In the genomic region with DNA sequence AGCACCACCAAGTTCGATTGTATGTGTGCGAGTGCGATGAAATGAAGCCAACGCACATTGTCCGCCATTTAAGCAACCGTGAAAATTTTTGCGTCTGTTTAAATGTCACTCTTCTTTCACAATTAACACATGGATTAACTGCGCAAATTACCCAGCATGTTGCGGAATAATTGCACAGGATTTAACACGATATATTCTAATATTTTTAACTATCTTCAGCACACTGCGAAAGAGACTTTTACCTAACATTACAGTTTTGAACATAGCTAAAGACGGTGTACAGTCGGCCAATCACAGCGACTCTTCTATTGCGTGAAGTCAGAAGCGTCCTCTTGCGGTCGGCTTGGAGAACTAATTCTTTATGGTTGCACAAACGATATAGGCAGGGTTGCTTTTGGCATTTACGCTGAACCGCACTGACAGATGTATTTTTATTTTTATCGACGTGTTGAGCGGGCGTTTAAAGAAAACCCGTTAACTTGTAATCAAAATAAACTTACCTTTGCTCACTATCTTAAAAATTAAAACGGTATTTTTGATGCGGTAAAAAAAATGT, we compare ENCODE assay signal across 6 fruit fly cellular contexts.
TF ChIP-seq lines count a peak whose summit lies in the region.

No protein-coding gene starts in this region.

- peak; percentile 96 to 97 for TF ChIP-seq CTCF in S2 (optimal IDR thresholded peaks at IDR 0.05; lab: Kevin White, UChicago)
- TF ChIP-seq CTCF in whole organism, embryonic (GFP tag; optimal IDR thresholded peaks at IDR 0.05; lab: Kevin White, UChicago) = peak; percentile 96

TF ChIP-seq in whole organism, adult, 20 proteins besides CTCF, POLR2A, EP300 and RAD21 (continues in another document):
- TF ChIP-seq Hr96 (GFP tag; optimal IDR thresholded peaks at IDR 0.05; lab: Kevin White, UChicago) (no peak), CG11617 (GFP tag; optimal IDR thresholded peaks at IDR 0.05; lab: Kevin White, UChicago) (peak; percentile 43), bab1 (GFP tag; optimal IDR thresholded peaks at IDR 0.05; lab: Kevin White, UChicago) (peak; percentile 82), CG5204 (GFP tag; optimal IDR thresholded peaks at IDR 0.05; lab: Kevin White, UChicago) (no peak), Clk (GFP tag; optimal IDR thresholded peaks at IDR 0.05; lab: Kevin White, UChicago) (peak; percentile 47), kay (GFP tag; lab: Kevin White, UChicago; ENCODE audit: borderline replicate concordance) (no peak), CG7101 (tag; optimal IDR thresholded peaks at IDR 0.05; lab: Kevin White, UChicago) (peak; percentile 63), toe (GFP tag; optimal IDR thresholded peaks at IDR 0.05; lab: Kevin White, UChicago) (no peak), CG1620 (GFP tag; optimal IDR thresholded peaks at IDR 0.05; lab: Kevin White, UChicago) (peak; percentile 54), tj (GFP tag; optimal IDR thresholded peaks at IDR 0.05; lab: Kevin White, UChicago) (peak; percentile 34), ovo (GFP tag; optimal IDR thresholded peaks at IDR 0.05; lab: Kevin White, UChicago) (peak; percentile 37), CG7045 (GFP tag; optimal IDR thresholded peaks at IDR 0.05; lab: Kevin White, UChicago) (peak; percentile 18), cnc (optimal IDR thresholded peaks at IDR 0.05; lab: Kevin White, UChicago) (no peak), cic (GFP tag; optimal IDR thresholded peaks at IDR 0.05; lab: Kevin White, UChicago) (peak; percentile 22), CG33017 (tag; optimal IDR thresholded peaks at IDR 0.05; lab: Kevin White, UChicago) (no peak), pad (GFP tag; optimal IDR thresholded peaks at IDR 0.05; lab: Kevin White, UChicago) (peak; percentile 34), Mnt (GFP tag; optimal IDR thresholded peaks at IDR 0.05; lab: Kevin White, UChicago) (peak; percentile 74)

TF ChIP-seq in whole organism, embryonic, 481 proteins besides CTCF, POLR2A, EP300 and RAD21 (continues in another document):
- TF ChIP-seq CG12769 (tag; optimal IDR thresholded peaks at IDR 0.05; lab: Kevin White, UChicago) = no peak
- TF ChIP-seq CG11247 (GFP tag; IDR thresholded peaks at IDR 0.05; lab: Robert Waterston, UW) = no peak; the same call in none of the 2 replicates
- no peak for TF ChIP-seq BtbVII (GFP tag; optimal IDR thresholded peaks at IDR 0.05; lab: Kevin White, UChicago)
- no peak for TF ChIP-seq CG10431 (GFP tag; optimal IDR thresholded peaks at IDR 0.05; lab: Kevin White, UChicago)
- no peak for TF ChIP-seq C15 (GFP tag; IDR thresholded peaks at IDR 0.05; lab: Robert Waterston, UW)
- peak; percentile 49 for TF ChIP-seq CG17829 (tag; optimal IDR thresholded peaks at IDR 0.05; lab: Kevin White, UChicago)
- TF ChIP-seq CG32772 (GFP tag; IDR thresholded peaks at IDR 0.05; lab: Robert Waterston, UW) = no peak
- peak; percentile 81 for TF ChIP-seq CG12659 (GFP tag; optimal IDR thresholded peaks at IDR 0.05; lab: Kevin White, UChicago)
- TF ChIP-seq CG30020 (tag; optimal IDR thresholded peaks at IDR 0.05; lab: Kevin White, UChicago) = peak; percentile 73
- peak; percentile 64 for TF ChIP-seq nmo (GFP tag; optimal IDR thresholded peaks at IDR 0.05; lab: Kevin White, UChicago)
- peak; percentile 26 for TF ChIP-seq CG16863 (GFP tag; optimal IDR thresholded peaks at IDR 0.05; lab: Kevin White, UChicago)
- TF ChIP-seq Dref (GFP tag; IDR thresholded peaks at IDR 0.05; lab: Robert Waterston, UW) = peak; percentile 97
- no peak for TF ChIP-seq CG4730 (GFP tag; IDR thresholded peaks at IDR 0.05; lab: Robert Waterston, UW)
- no peak for TF ChIP-seq wek (GFP tag; optimal IDR thresholded peaks at IDR 0.05; lab: Kevin White, UChicago)
- no peak for TF ChIP-seq CG12391 (tag; optimal IDR thresholded peaks at IDR 0.05; lab: Kevin White, UChicago)
- no peak for TF ChIP-seq caup (GFP tag; optimal IDR thresholded peaks at IDR 0.05; lab: Kevin White, UChicago; ENCODE audit: severe bottlenecking)
- TF ChIP-seq kni (GFP tag; optimal IDR thresholded peaks at IDR 0.05; lab: Kevin White, UChicago) = no peak

TF ChIP-seq in whole organism, prepupa, 60 proteins besides CTCF, POLR2A, EP300 and RAD21 (continues in another document):
- peak; percentile 67 for TF ChIP-seq lz (GFP tag; optimal IDR thresholded peaks at IDR 0.05; lab: Kevin White, UChicago)
- TF ChIP-seq ss (GFP tag; optimal IDR thresholded peaks at IDR 0.05; lab: Kevin White, UChicago) = no peak
- TF ChIP-seq Met (GFP tag; optimal IDR thresholded peaks at IDR 0.05; lab: Kevin White, UChicago) = no peak
- TF ChIP-seq Ets96B (tag; optimal IDR thresholded peaks at IDR 0.05; lab: Kevin White, UChicago) = no peak
- TF ChIP-seq CG32006 (GFP tag; optimal IDR thresholded peaks at IDR 0.05; lab: Kevin White, UChicago) = no peak
- TF ChIP-seq net (GFP tag; optimal IDR thresholded peaks at IDR 0.05; lab: Kevin White, UChicago) = no peak
- no peak for TF ChIP-seq CG8119 (GFP tag; IDR thresholded peaks at IDR 0.05; lab: Robert Waterston, UW)
- TF ChIP-seq CG11902 (GFP tag; optimal IDR thresholded peaks at IDR 0.05; lab: Kevin White, UChicago) = no peak
- no peak for TF ChIP-seq CG15336 (GFP tag; IDR thresholded peaks at IDR 0.05; lab: Robert Waterston, UW)
- no peak for TF ChIP-seq Blimp-1 (GFP tag; optimal IDR thresholded peaks at IDR 0.05; lab: Kevin White, UChicago)
- TF ChIP-seq Hr4 (GFP tag; optimal IDR thresholded peaks at IDR 0.05; lab: Kevin White, UChicago) = no peak
- no peak for TF ChIP-seq CG31627 (GFP tag; optimal IDR thresholded peaks at IDR 0.05; lab: Kevin White, UChicago)
- TF ChIP-seq CG1621 (tag; optimal IDR thresholded peaks at IDR 0.05; lab: Kevin White, UChicago) = no peak
- TF ChIP-seq Gug (GFP tag; IDR thresholded peaks at IDR 0.05; lab: Robert Waterston, UW) = no peak
- no peak for TF ChIP-seq CG8632 (GFP tag; optimal IDR thresholded peaks at IDR 0.05; lab: Kevin White, UChicago)
- TF ChIP-seq CG16779 (tag; optimal IDR thresholded peaks at IDR 0.05; lab: Kevin White, UChicago) = no peak
- TF ChIP-seq Sox102F (GFP tag; optimal IDR thresholded peaks at IDR 0.05; lab: Kevin White, UChicago) = no peak
- TF ChIP-seq CG8319 (GFP tag; optimal IDR thresholded peaks at IDR 0.05; lab: Kevin White, UChicago) = no peak
- no peak for TF ChIP-seq CG6163 (GFP tag; IDR thresholded peaks at IDR 0.05; lab: Robert Waterston, UW)

TF ChIP-seq in whole organism, pupa, 21 proteins besides CTCF, POLR2A, EP300 and RAD21:
- peak; percentile 47 for TF ChIP-seq CG34367 (tag; optimal IDR thresholded peaks at IDR 0.05; lab: Kevin White, UChicago)
- TF ChIP-seq CG32121 (GFP tag; IDR thresholded peaks at IDR 0.05; lab: Robert Waterston, UW) = peak; percentile 35; the same call in 1 of the 2 replicates
- peak; percentile 5 for TF ChIP-seq CG17806 (tag; optimal IDR thresholded peaks at IDR 0.05; lab: Kevin White, UChicago)
- TF ChIP-seq CG4496 (GFP tag; IDR thresholded peaks at IDR 0.05; lab: Robert Waterston, UW) = no peak; the same call in 2 of the 3 replicates
- TF ChIP-seq Snoo (tag; optimal IDR thresholded peaks at IDR 0.05; lab: Kevin White, UChicago) = peak; percentile 44

TF ChIP-seq in whole organism, wandering third instar larva, 38 proteins besides CTCF, POLR2A, EP300 and RAD21 (continues in another document):
- TF ChIP-seq Jra (GFP tag; optimal IDR thresholded peaks at IDR 0.05; lab: Kevin White, UChicago) (no peak), Vsx2 (GFP tag; optimal IDR thresholded peaks at IDR 0.05; lab: Kevin White, UChicago; ENCODE audit: partially characterized antibody) (peak; percentile 63), Dfd (GFP tag; optimal IDR thresholded peaks at IDR 0.05; lab: Kevin White, UChicago) (no peak), pan (optimal IDR thresholded peaks at IDR 0.05; lab: Kevin White, UChicago) (no peak), Myc (optimal IDR thresholded peaks at IDR 0.05; lab: Kevin White, UChicago) (no peak), CG32264 (GFP tag; optimal IDR thresholded peaks at IDR 0.05; lab: Kevin White, UChicago) (peak; percentile 9), dsf (GFP tag; optimal IDR thresholded peaks at IDR 0.05; lab: Kevin White, UChicago; ENCODE audit: borderline replicate concordance) (no peak), Hnf4 (GFP tag; optimal IDR thresholded peaks at IDR 0.05; lab: Kevin White, UChicago) (peak; percentile 39), Rel (GFP tag; optimal IDR thresholded peaks at IDR 0.05; lab: Kevin White, UChicago) (no peak), Rel (tag; optimal IDR thresholded peaks at IDR 0.05; lab: Kevin White, UChicago) (no peak), Hr78 (GFP tag; optimal IDR thresholded peaks at IDR 0.05; lab: Kevin White, UChicago) (no peak), Mio (GFP tag; optimal IDR thresholded peaks at IDR 0.05; lab: Kevin White, UChicago) (no peak), HLH106 (tag; optimal IDR thresholded peaks at IDR 0.05; lab: Kevin White, UChicago) (no peak), GATAd (GFP tag; optimal IDR thresholded peaks at IDR 0.05; lab: Kevin White, UChicago) (no peak), usp (GFP tag; optimal IDR thresholded peaks at IDR 0.05; lab: Kevin White, UChicago) (no peak), CrebA (GFP tag; optimal IDR thresholded peaks at IDR 0.05; lab: Kevin White, UChicago; ENCODE audit: borderline replicate concordance) (no peak), Dif (GFP tag; optimal IDR thresholded peaks at IDR 0.05; lab: Kevin White, UChicago; ENCODE audit: partially characterized antibody) (peak; percentile 68), h (GFP tag; optimal IDR thresholded peaks at IDR 0.05; lab: Kevin White, UChicago) (no peak), Sp1 (GFP tag; optimal IDR thresholded peaks at IDR 0.05; lab: Kevin White, UChicago) (no peak), ey (GFP tag; optimal IDR thresholded peaks at IDR 0.05; lab: Kevin White, UChicago) (peak; percentile 11), dmrt93B (GFP tag; optimal IDR thresholded peaks at IDR 0.05; lab: Kevin White, UChicago) (no peak), fru (GFP tag; optimal IDR thresholded peaks at IDR 0.05; lab: Kevin White, UChicago) (no peak), Abd-B (GFP tag; optimal IDR thresholded peaks at IDR 0.05; lab: Kevin White, UChicago) (no peak), tai (GFP tag; optimal IDR thresholded peaks at IDR 0.05; lab: Kevin White, UChicago) (peak; percentile 42), CG9705 (GFP tag; optimal IDR thresholded peaks at IDR 0.05; lab: Kevin White, UChicago) (peak; percentile 30), N (GFP tag; optimal IDR thresholded peaks at IDR 0.05; lab: Kevin White, UChicago) (no peak), OdsH (GFP tag; optimal IDR thresholded peaks at IDR 0.05; lab: Kevin White, UChicago) (peak; percentile 27), psq (GFP tag; optimal IDR thresholded peaks at IDR 0.05; lab: Kevin White, UChicago) (peak; percentile 12), br (GFP tag; optimal IDR thresholded peaks at IDR 0.05; lab: Kevin White, UChicago) (no peak), Hr83 (GFP tag; optimal IDR thresholded peaks at IDR 0.05; lab: Kevin White, UChicago; ENCODE audit: poor library complexity, severe bottlenecking) (peak; percentile 57), foxo (GFP tag; optimal IDR thresholded peaks at IDR 0.05; lab: Kevin White, UChicago) (no peak), sage (GFP tag; optimal IDR thresholded peaks at IDR 0.05; lab: Kevin White, UChicago) (no peak), brk (GFP tag; optimal IDR thresholded peaks at IDR 0.05; lab: Kevin White, UChicago) (no peak)
